Fruit fly (Drosophila melanogaster) whole organism, embryonic: ENCODE measurements around the gene Act87E.
A peak's percentile ranks its signal among the peaks of the same experiment; 100 is the strongest.

Source experiments
- CG10209 ChIP-seq: fragments of 200-800 bp; sonication (Bioruptor generic); optimal IDR thresholded peaks from 3 replicates; lab custom pipeline; 2017; ENCODE audit warnings: missing biosample characterization, mild to moderate bottlenecking, missing genetic modification characterization, missing genetic modification reagents
- CG11504 ChIP-seq: fragments of 200-800 bp; sonication (Bioruptor generic); optimal IDR thresholded peaks from 3 replicates; lab custom pipeline; 2019; ENCODE audit warnings: missing biosample characterization, mild to moderate bottlenecking, missing genetic modification characterization, moderate library complexity
- CG12236 ChIP-seq: fragments of 200-800 bp; sonication (Bioruptor generic); optimal IDR thresholded peaks from 2 replicates; lab custom pipeline; 2016; ENCODE audit warnings: missing biosample characterization, missing genetic modification characterization
- CG13775 ChIP-seq: fragments of 200-800 bp; sonication (Bioruptor generic); optimal IDR thresholded peaks from 3 replicates; lab custom pipeline; 2017; ENCODE audit warnings: missing biosample characterization, mild to moderate bottlenecking, missing genetic modification characterization
- CG15696 ChIP-seq: fragments of 200-800 bp; sonication (Bioruptor generic); optimal IDR thresholded peaks from 2 replicates; lab custom pipeline; 2019; ENCODE audit warnings: missing biosample characterization, mild to moderate bottlenecking, missing genetic modification characterization, moderate library complexity
- CG16815 ChIP-seq: fragments of 200-800 bp; sonication (Bioruptor generic); optimal IDR thresholded peaks from 3 replicates; lab custom pipeline; 2017; ENCODE audit warnings: missing biosample characterization, mild to moderate bottlenecking, missing genetic modification characterization
- CG17328 ChIP-seq: fragments of 200-800 bp; sonication (Bioruptor generic); IDR thresholded peaks from 2 replicates; pipeline ENCODE4 v1.3.6; 2022; ENCODE audit warnings: missing biosample characterization, missing genetic modification characterization
- CG17361 ChIP-seq: fragments of 200-800 bp; sonication (Bioruptor generic); IDR thresholded peaks from 3 replicates; pipeline ENCODE4 v1.3.6; 2022; ENCODE audit warnings: missing biosample characterization, missing genetic modification characterization
- CG2712 ChIP-seq: fragments of 200-800 bp; optimal IDR thresholded peaks from 3 replicates; lab custom pipeline; 2019; ENCODE audit warnings: missing biosample characterization, mild to moderate bottlenecking, missing genetic modification characterization, moderate library complexity
- CG2875 ChIP-seq: fragments of 200-800 bp; sonication (Bioruptor generic); optimal IDR thresholded peaks from 2 replicates; lab custom pipeline; 2017; ENCODE audit warnings: missing biosample characterization, mild to moderate bottlenecking, missing genetic modification characterization, missing genetic modification reagents
- CG30403 ChIP-seq: fragments of 200-800 bp; sonication (Bioruptor generic); optimal IDR thresholded peaks from 3 replicates; lab custom pipeline; 2016; ENCODE audit warnings: missing biosample characterization, missing genetic modification characterization
- CG31388 ChIP-seq: fragments of 200-800 bp; sonication (Bioruptor generic); optimal IDR thresholded peaks from 2 replicates; lab custom pipeline; 2016; ENCODE audit warnings: missing biosample characterization, missing genetic modification characterization
- CG33557 ChIP-seq: fragments of 200-800 bp; sonication (Bioruptor generic); optimal IDR thresholded peaks from 2 replicates; lab custom pipeline; 2019; ENCODE audit warnings: missing biosample characterization, mild to moderate bottlenecking, missing genetic modification characterization, moderate library complexity
- CG3407 ChIP-seq: fragments of 200-800 bp; sonication (Bioruptor generic); optimal IDR thresholded peaks from 2 replicates; lab custom pipeline; 2018; ENCODE audit warnings: missing biosample characterization, mild to moderate bottlenecking, missing genetic modification characterization
- CG34422 ChIP-seq: fragments of 200-800 bp; sonication (Bioruptor generic); IDR thresholded peaks from 3 replicates; pipeline ENCODE4 v1.3.6; 2022; ENCODE audit warnings: missing biosample characterization, missing genetic modification characterization
- CG4424 ChIP-seq: fragments of 200-800 bp; sonication (Bioruptor generic); optimal IDR thresholded peaks from 3 replicates; lab custom pipeline; 2016; ENCODE audit warnings: missing biosample characterization, missing genetic modification characterization
- CG6175 ChIP-seq: fragments of 200-800 bp; sonication (Bioruptor generic); IDR thresholded peaks from 3 replicates; pipeline ENCODE4 v1.3.6; 2022; ENCODE audit warnings: missing biosample characterization, missing genetic modification characterization
- CG7357 ChIP-seq: fragments of 200-800 bp; sonication (Bioruptor generic); IDR thresholded peaks from 3 replicates; pipeline ENCODE4 v1.3.6; 2022; ENCODE audit warnings: missing biosample characterization, missing genetic modification characterization
- CG8290 ChIP-seq, 3 experiments: fragments of 200-800 bp; sonication (Bioruptor generic); optimal IDR thresholded peaks; 2 replicates each; lab custom pipeline; 2016 to 2019; ENCODE audit warnings: missing biosample characterization in 3 of 3, missing genetic modification characterization in 3 of 3, mild to moderate bottlenecking in 2 of 3, moderate library complexity in 1 of 3
- Dref ChIP-seq: fragments of 200-800 bp; sonication (Bioruptor generic); IDR thresholded peaks from 2 replicates; pipeline ENCODE4 v1.3.6; 2022; ENCODE audit warnings: missing biosample characterization, missing genetic modification characterization
- Fer1 ChIP-seq: fragments of 200-800 bp; sonication (Bioruptor generic); optimal IDR thresholded peaks from 2 replicates; lab custom pipeline; 2017; ENCODE audit warnings: missing biosample characterization, mild to moderate bottlenecking, missing genetic modification characterization
- Fer3 ChIP-seq: fragments of 200-800 bp; sonication (Bioruptor generic); optimal IDR thresholded peaks from 2 replicates; lab custom pipeline; 2018; ENCODE audit warnings: missing biosample characterization, mild to moderate bottlenecking, missing genetic modification characterization, moderate library complexity
- Hr3 ChIP-seq: fragments of 200-800 bp; sonication (Bioruptor generic); optimal IDR thresholded peaks from 3 replicates; lab custom pipeline; 2016; ENCODE audit warnings: missing biosample characterization, missing genetic modification characterization
- NFAT ChIP-seq: fragments of 200-800 bp; sonication (Bioruptor generic); IDR thresholded peaks from 2 replicates; pipeline ENCODE4 v1.3.6; 2022; ENCODE audit warnings: missing biosample characterization, missing genetic modification characterization
- Oaz ChIP-seq: fragments of 200-800 bp; sonication (Bioruptor generic); IDR thresholded peaks from 2 replicates; pipeline ENCODE4 v1.3.6; 2022; ENCODE audit warnings: missing biosample characterization, missing genetic modification characterization
- Oli ChIP-seq: fragments of 200-800 bp; sonication (Bioruptor generic); optimal IDR thresholded peaks from 2 replicates; lab custom pipeline; 2018; ENCODE audit warnings: missing biosample characterization, mild to moderate bottlenecking, missing genetic modification characterization, moderate library complexity
- Ravus ChIP-seq: fragments of 200-800 bp; sonication (Bioruptor generic); IDR thresholded peaks from 2 replicates; pipeline ENCODE4 v1.3.6; 2022; ENCODE audit warnings: missing biosample characterization, missing genetic modification characterization
- Sox102F ChIP-seq: fragments of 200-800 bp; sonication (Bioruptor generic); optimal IDR thresholded peaks from 2 replicates; lab custom pipeline; 2018; ENCODE audit warnings: missing biosample characterization, mild to moderate bottlenecking, missing genetic modification characterization, moderate library complexity
- Trl ChIP-seq, 3 experiments: fragments of >200 bp in 2 of 3; fragments of 200-800 bp in 1 of 3; sonication (Bioruptor generic) in 1 of 3; optimal IDR thresholded peaks; 2 replicates in 1 of 3; 3 replicates in 2 of 3; lab custom pipeline; 2016 to 2017; ENCODE audit warnings: missing biosample characterization in 1 of 3, missing genetic modification characterization in 1 of 3
- Xrp1 ChIP-seq: fragments of 200-800 bp; sonication (Bioruptor generic); IDR thresholded peaks from 2 replicates; pipeline ENCODE4 v1.3.6; 2022; ENCODE audit warnings: missing biosample characterization, missing genetic modification characterization
- bab2 ChIP-seq: fragments of 200-800 bp; sonication (Bioruptor generic); optimal IDR thresholded peaks from 2 replicates; lab custom pipeline; 2016; ENCODE audit warnings: missing biosample characterization, missing genetic modification characterization
- cg ChIP-seq: fragments of 200-800 bp; sonication (Bioruptor generic); optimal IDR thresholded peaks from 3 replicates; lab custom pipeline; 2019; ENCODE audit warnings: missing biosample characterization, mild to moderate bottlenecking, missing genetic modification characterization, moderate library complexity
- croc ChIP-seq: fragments of 200-800 bp; sonication (Bioruptor generic); conservative IDR thresholded peaks from 3 replicates; pipeline ENCODE4 v1.3.6; 2022; ENCODE audit warnings: missing biosample characterization, missing genetic modification characterization
- dmrt11E ChIP-seq: fragments of 200-800 bp; sonication (Bioruptor generic); optimal IDR thresholded peaks from 3 replicates; lab custom pipeline; 2018; ENCODE audit warnings: missing biosample characterization, mild to moderate bottlenecking, missing genetic modification characterization, moderate library complexity
- dpn ChIP-seq, 2 experiments: fragments of 200-800 bp; sonication (Bioruptor generic); optimal IDR thresholded peaks; 3 replicates each; lab custom pipeline; 2016; ENCODE audit warnings: missing biosample characterization in 2 of 2, missing genetic modification characterization in 2 of 2
- emc ChIP-seq: fragments of 200-800 bp; sonication (Bioruptor generic); optimal IDR thresholded peaks from 2 replicates; lab custom pipeline; 2016; ENCODE audit warnings: missing biosample characterization, missing genetic modification characterization
- fd3F ChIP-seq: fragments of 200-800 bp; sonication (Bioruptor generic); optimal IDR thresholded peaks from 2 replicates; lab custom pipeline; 2018; ENCODE audit warnings: missing biosample characterization, mild to moderate bottlenecking, missing genetic modification characterization, moderate library complexity
- gcm ChIP-seq: fragments of 200-800 bp; sonication (Bioruptor generic); optimal IDR thresholded peaks from 2 replicates; lab custom pipeline; 2019; ENCODE audit warnings: missing biosample characterization, mild to moderate bottlenecking, missing genetic modification characterization, moderate library complexity
- gsb-n ChIP-seq: fragments of 200-800 bp; sonication (Bioruptor generic); optimal IDR thresholded peaks from 3 replicates; lab custom pipeline; 2018; ENCODE audit warnings: missing biosample characterization, mild to moderate bottlenecking, missing genetic modification characterization
- jigr1 ChIP-seq: fragments of 200-800 bp; sonication (Bioruptor generic); IDR thresholded peaks from 3 replicates; pipeline ENCODE4 v1.3.6; 2022; ENCODE audit warnings: missing biosample characterization, missing genetic modification characterization
- lilli ChIP-seq: fragments of 200-800 bp; sonication (Bioruptor generic); optimal IDR thresholded peaks from 3 replicates; lab custom pipeline; 2016; ENCODE audit warnings: missing biosample characterization, missing genetic modification characterization
- pan ChIP-seq, 4 experiments: fragments of >200 bp in 3 of 4; fragments of 200-800 bp in 1 of 4; sonication (Bioruptor generic) in 1 of 4; optimal IDR thresholded peaks in 3 of 4; IDR thresholded peaks in 1 of 4; 2 replicates each; pipeline versions ENCODE4 v1.3.6 to Lab custom; 2017 to 2022; ENCODE audit warnings: missing biosample characterization in 2 of 4, missing genetic modification characterization in 2 of 4, mixed read lengths in 1 of 4
- prd ChIP-seq, 3 experiments: fragments of >200 bp in 2 of 3; fragments of 200-800 bp in 1 of 3; sonication (Bioruptor generic) in 1 of 3; optimal IDR thresholded peaks in 2 of 3; IDR thresholded peaks in 1 of 3; 2 replicates in 2 of 3; 3 replicates in 1 of 3; pipeline versions ENCODE4 v1.3.6 to Lab custom; 2017 to 2022; ENCODE audit warnings: missing biosample characterization in 1 of 3, missing genetic modification characterization in 1 of 3
- row ChIP-seq: fragments of 200-800 bp; sonication (Bioruptor generic); IDR thresholded peaks from 3 replicates; pipeline ENCODE4 v1.3.6; 2022; ENCODE audit warnings: missing biosample characterization, missing genetic modification characterization
- sens ChIP-seq: fragments of 200-800 bp; sonication (Bioruptor generic); peaks from one replicate; lab custom pipeline; 2016; ENCODE audit warnings: missing biosample characterization, missing genetic modification characterization
- sob ChIP-seq: fragments of 200-800 bp; sonication (Bioruptor generic); IDR thresholded peaks from 2 replicates; pipeline ENCODE4 v1.3.6; 2022; ENCODE audit warnings: missing biosample characterization, missing genetic modification characterization
- vvl ChIP-seq: fragments of 200-800 bp; sonication (Bioruptor generic); IDR thresholded peaks from 2 replicates; pipeline ENCODE4 v1.3.6; 2022; ENCODE audit warnings: missing biosample characterization, missing genetic modification characterization
- zen ChIP-seq: fragments of 200-800 bp; sonication (Bioruptor generic); optimal IDR thresholded peaks from 3 replicates; lab custom pipeline; 2018; ENCODE audit warnings: missing biosample characterization, mild to moderate bottlenecking, missing genetic modification characterization, moderate library complexity

Act87E gene

DNA sequence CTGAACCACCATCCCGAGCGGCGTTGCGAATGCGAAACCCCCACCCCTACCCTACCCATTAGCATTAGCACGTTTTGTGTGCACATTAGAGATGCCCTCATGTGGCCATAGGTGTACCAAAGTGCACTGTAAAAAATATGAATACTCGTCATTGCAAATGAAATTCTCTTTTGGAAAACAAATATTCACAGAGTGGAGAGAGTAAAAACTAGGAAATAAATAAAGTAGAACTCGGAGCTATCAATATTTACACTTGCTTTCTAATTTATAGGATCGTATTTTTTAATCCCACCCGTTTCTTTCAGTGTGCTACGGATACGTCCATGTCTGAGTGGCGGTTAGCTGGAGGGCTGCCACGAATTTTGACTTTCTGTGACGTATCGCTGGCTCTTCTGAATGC, 43.5 kb downstream of the Act87E start (continued):
- TF ChIP-seq CG2712 (tag; lab: Kevin White, UChicago) = peak; percentile 72
- TF ChIP-seq CG34422 = peak; percentile 36; the same call in 1 of the 3 replicates
- no peak for TF ChIP-seq CG8290 (GFP tag; optimal IDR thresholded peaks at IDR 0.05; lab: Kevin White, UChicago)
- TF ChIP-seq CG8290 (tag; optimal IDR thresholded peaks at IDR 0.05; lab: Kevin White, UChicago) = no peak
- 0 out of 3 replicates have a peak, but pooled peaks have one; percentile 7 for TF ChIP-seq jigr1 (GFP tag; lab: Robert Waterston, UW)
- TF ChIP-seq CG17361 (GFP tag; lab: Robert Waterston, UW) = peak; percentile 36; the same call in 1 of the 3 replicates
- TF ChIP-seq CG31388 = no peak
- peak; percentile 38; the same call in 1 of the 2 replicates for TF ChIP-seq CG17328
- TF ChIP-seq CG33557 = peak; percentile 11
- TF ChIP-seq Oli (tag; lab: Kevin White, UChicago) = peak; percentile 39
- TF ChIP-seq pan (optimal IDR thresholded peaks at IDR 0.05; lab: Kevin White, UChicago) = no peak
- peak in 1 of 2 experiments; percentile 34 for TF ChIP-seq pan (GFP tag; optimal IDR thresholded peaks at IDR 0.05 in 1 of 2, IDR thresholded peaks at IDR 0.05 in 1 of 2)
- peak; percentile 34 for TF ChIP-seq bab2 (GFP tag; lab: Kevin White, UChicago)
- TF ChIP-seq CG12236 (GFP tag; lab: Kevin White, UChicago) = no peak
- no peak for TF ChIP-seq prd (optimal IDR thresholded peaks at IDR 0.05; lab: Kevin White, UChicago)
- peak; percentile 86; the same call in 2 of the 3 replicates for TF ChIP-seq prd (GFP tag; IDR thresholded peaks at IDR 0.05; lab: Robert Waterston, UW)
- no peak for TF ChIP-seq Dref (GFP tag; lab: Robert Waterston, UW)
- no peak for TF ChIP-seq CG15696 (tag; lab: Kevin White, UChicago)
- peak; percentile 37 for TF ChIP-seq CG16815
- TF ChIP-seq lilli (GFP tag; lab: Kevin White, UChicago) = peak; percentile 14
- peak; percentile 20 for TF ChIP-seq CG13775
- peak; percentile 79 for TF ChIP-seq Xrp1 (GFP tag; lab: Robert Waterston, UW)
- TF ChIP-seq NFAT (GFP tag; lab: Robert Waterston, UW) = no peak
- TF ChIP-seq zen (tag; lab: Kevin White, UChicago) = peak; percentile 35
- TF ChIP-seq CG6175 (GFP tag; lab: Robert Waterston, UW) = no peak
- TF ChIP-seq Trl (optimal IDR thresholded peaks at IDR 0.05; lab: Kevin White, UChicago) = no peak
- peak; percentile 1 for TF ChIP-seq Trl (GFP tag; optimal IDR thresholded peaks at IDR 0.05; lab: Kevin White, UChicago)
- peak; percentile 45 for TF ChIP-seq CG10209 (GFP tag; lab: Kevin White, UChicago)
- peak; percentile 47 for TF ChIP-seq CG30403 (GFP tag; lab: Kevin White, UChicago)
- 0 out of 2 replicates have a peak, but pooled peaks have one; percentile 11 for TF ChIP-seq sob (GFP tag; lab: Robert Waterston, UW)
- TF ChIP-seq Sox102F (GFP tag; lab: Kevin White, UChicago) = peak; percentile 40
- peak; percentile 61 for TF ChIP-seq row (GFP tag; lab: Robert Waterston, UW)
- TF ChIP-seq fd3F = no peak
- peak; percentile 7 to 22 for TF ChIP-seq dpn (GFP tag; optimal IDR thresholded peaks at IDR 0.05; lab: Kevin White, UChicago)
- TF ChIP-seq vvl (GFP tag; lab: Robert Waterston, UW) = 0 out of 2 replicates have a peak, but pooled peaks have one; percentile 41
- peak; percentile 93 for TF ChIP-seq sens (GFP tag; lab: Kevin White, UChicago)
- TF ChIP-seq dmrt11E (tag; lab: Kevin White, UChicago) = peak; percentile 82
- TF ChIP-seq Ravus (GFP tag; lab: Robert Waterston, UW) = no peak
- TF ChIP-seq Fer3 = no peak
- no peak for TF ChIP-seq Hr3 (GFP tag; lab: Kevin White, UChicago)
- TF ChIP-seq cg = no peak
- no peak for TF ChIP-seq emc (GFP tag; lab: Kevin White, UChicago)
- TF ChIP-seq Oaz (GFP tag; lab: Robert Waterston, UW) = no peak
- peak; percentile 54 for TF ChIP-seq CG4424
- TF ChIP-seq CG2875 (GFP tag; lab: Kevin White, UChicago) = peak; percentile 3
- no peak for TF ChIP-seq CG3407 (GFP tag; lab: Kevin White, UChicago)
- TF ChIP-seq gsb-n (tag; lab: Kevin White, UChicago) = peak; percentile 73
- peak; percentile 80 for TF ChIP-seq gcm (GFP tag; lab: Kevin White, UChicago)
- TF ChIP-seq croc (GFP tag; lab: Robert Waterston, UW) = peak; percentile 34; the same call in 2 of the 3 replicates
- no peak for TF ChIP-seq CG11504
- TF ChIP-seq CG7357 (GFP tag; lab: Robert Waterston, UW) = peak; percentile 45; the same call in 2 of the 3 replicates
- no peak for TF ChIP-seq Fer1
